Worm (Caenorhabditis elegans): ENCODE measurements around the gene Y60A9.3.

DNA sequence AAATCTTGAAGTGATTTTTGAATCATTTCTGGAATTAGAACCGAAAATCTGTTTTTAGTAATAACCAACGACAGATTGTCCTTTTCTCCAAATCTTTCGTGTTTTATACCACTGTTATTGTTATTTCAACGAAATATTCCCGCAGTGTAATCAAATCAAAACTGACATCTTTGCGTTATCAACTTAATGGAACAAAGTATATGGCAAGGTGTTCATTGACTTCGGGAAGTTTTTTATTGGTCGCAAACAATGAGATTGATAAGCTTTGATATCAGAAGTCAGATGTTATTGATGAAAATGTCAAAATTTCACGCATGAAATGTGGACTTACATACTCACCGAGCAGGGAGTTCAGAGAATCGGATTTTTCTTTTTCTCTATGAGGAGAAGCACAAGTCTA lies 41.6 kb downstream of the Y60A9.3 start, which contains the start of gene F23D12.11:
- TF ChIP-seq snpc-4 (tag; optimal IDR thresholded peaks at IDR 0.05) (no peak), unc-62 (GFP tag; optimal IDR thresholded peaks at IDR 0.05) (no peak), alr-1 (tag; optimal IDR thresholded peaks at IDR 0.05; ENCODE audit: borderline replicate concordance) (no peak), lin-39 (tag; optimal IDR thresholded peaks at IDR 0.05) (no peak), ceh-82 (tag; optimal IDR thresholded peaks at IDR 0.05) (no peak), egl-27 (tag; optimal IDR thresholded peaks at IDR 0.05) (no peak), nhr-12 (tag; optimal IDR thresholded peaks at IDR 0.05) (no peak), pqm-1 (tag; optimal IDR thresholded peaks at IDR 0.05) (no peak), fkh-10 (GFP tag; optimal IDR thresholded peaks at IDR 0.05) (no peak), grh-1 (GFP tag; IDR thresholded peaks at IDR 0.05) (no peak), jun-1 (tag; optimal IDR thresholded peaks at IDR 0.05) (no peak), lin-13 (GFP tag; optimal IDR thresholded peaks at IDR 0.05) (no peak), nhr-20 (tag; optimal IDR thresholded peaks at IDR 0.05) (no peak), skn-1 (tag; optimal IDR thresholded peaks at IDR 0.05) (no peak)
